Worm (Caenorhabditis elegans): ENCODE measurements around the gene F31B12.4.

The F31B12.4 gene

DNA sequence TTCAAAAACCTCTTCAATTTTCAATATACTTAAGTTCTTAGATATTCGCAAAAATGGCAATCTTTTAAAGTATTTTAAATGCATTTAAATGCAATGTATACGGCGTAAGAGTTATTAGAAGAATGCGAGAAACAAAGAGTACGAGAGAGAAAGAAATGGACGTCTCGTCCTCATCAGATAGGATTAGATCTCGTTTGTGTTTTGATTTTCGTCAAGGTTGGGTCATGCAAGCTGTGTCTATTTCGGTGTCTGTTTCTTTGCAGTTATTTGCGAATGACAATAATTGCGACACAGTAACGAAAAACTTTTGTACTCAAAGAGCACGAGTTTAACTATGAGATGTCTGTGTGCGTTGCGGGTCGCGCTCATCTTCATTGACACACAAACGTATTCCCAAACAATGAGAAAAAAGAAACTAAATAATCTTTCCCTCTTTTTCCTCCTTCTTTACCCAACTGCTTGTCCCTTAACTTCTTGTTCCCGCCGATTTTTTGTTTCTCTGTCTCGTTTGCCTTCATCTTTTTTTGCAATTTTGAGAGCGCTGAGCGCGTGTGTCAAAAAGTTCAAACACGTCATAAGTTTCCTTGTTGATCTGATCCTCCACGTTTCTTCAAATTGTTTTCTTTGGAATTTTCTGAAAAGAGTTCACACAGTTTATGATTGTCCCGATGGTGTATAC is 37.4 kb upstream of the F31B12.4 start:
- TF ChIP-seq B0310.2 (tag; optimal IDR thresholded peaks at IDR 0.05) (no peak), hmg-4 (GFP tag; optimal IDR thresholded peaks at IDR 0.05) (no peak), ama-1 (optimal IDR thresholded peaks at IDR 0.05) (no peak), scrt-1 (GFP tag; IDR thresholded peaks at IDR 0.05) (no peak), sea-1 (GFP tag; conservative IDR thresholded peaks at IDR 0.05) (no peak), tbx-37 (GFP tag; conservative IDR thresholded peaks at IDR 0.05) (no peak), ceh-36 (tag; optimal IDR thresholded peaks at IDR 0.05) (no peak), hnd-1 (tag; optimal IDR thresholded peaks at IDR 0.05) (no peak), ets-7 (tag; optimal IDR thresholded peaks at IDR 0.05) (no peak), hmbx-1 (tag; optimal IDR thresholded peaks at IDR 0.05) (no peak), F13C5.2 (tag; optimal IDR thresholded peaks at IDR 0.05) (no peak), pes-1 (GFP tag; IDR thresholded peaks at IDR 0.05) (no peak), ceh-13 (GFP tag; optimal IDR thresholded peaks at IDR 0.05) (no peak), tbx-11 (GFP tag; IDR thresholded peaks at IDR 0.05) (no peak), tra-4 (tag; optimal IDR thresholded peaks at IDR 0.05) (no peak), aly-1 (tag; optimal IDR thresholded peaks at IDR 0.05) (no peak), flt-1 (GFP tag; IDR thresholded peaks at IDR 0.05) (no peak)

DNA sequence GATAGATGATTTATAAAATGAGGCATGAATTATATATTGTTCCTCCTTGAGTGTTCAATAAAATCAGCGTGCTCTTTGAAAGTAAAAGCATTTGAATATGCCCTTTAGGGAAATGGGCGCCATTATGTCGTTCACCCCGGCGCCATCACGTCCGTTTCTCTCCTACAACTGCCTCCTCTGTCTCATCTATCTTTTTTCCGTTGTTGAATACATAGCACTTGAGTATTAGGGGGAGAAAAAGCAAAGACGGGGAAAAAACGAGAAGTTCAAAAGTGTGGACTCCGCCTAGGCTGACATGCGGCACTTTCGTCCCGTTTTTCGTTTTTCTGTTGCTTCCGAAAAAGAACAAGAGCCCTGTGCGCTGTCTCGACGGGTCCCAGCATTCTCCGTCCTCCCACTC is 36.9 kb upstream of the F31B12.4 start:
- TF ChIP-seq tbx-37 (GFP tag; conservative IDR thresholded peaks at IDR 0.05), result no peak
- no peak for TF ChIP-seq hnd-1 (tag; optimal IDR thresholded peaks at IDR 0.05)
- TF ChIP-seq B0310.2 (tag; optimal IDR thresholded peaks at IDR 0.05), result no peak
- no peak for TF ChIP-seq F13C5.2 (tag; optimal IDR thresholded peaks at IDR 0.05)
- no peak for TF ChIP-seq hmg-4 (GFP tag; optimal IDR thresholded peaks at IDR 0.05)
- TF ChIP-seq hmbx-1 (tag; optimal IDR thresholded peaks at IDR 0.05), result no peak
- TF ChIP-seq flt-1 (GFP tag; IDR thresholded peaks at IDR 0.05), result no peak
- TF ChIP-seq tra-4 (tag; optimal IDR thresholded peaks at IDR 0.05), result no peak
- no peak for TF ChIP-seq tbx-11 (GFP tag; IDR thresholded peaks at IDR 0.05)
- no peak for TF ChIP-seq aly-1 (tag; optimal IDR thresholded peaks at IDR 0.05)
- TF ChIP-seq ceh-13 (GFP tag; optimal IDR thresholded peaks at IDR 0.05), result no peak
- no peak for TF ChIP-seq pes-1 (GFP tag; IDR thresholded peaks at IDR 0.05)
- no peak for TF ChIP-seq ceh-36 (tag; optimal IDR thresholded peaks at IDR 0.05)
- no peak for TF ChIP-seq scrt-1 (GFP tag; IDR thresholded peaks at IDR 0.05)
- TF ChIP-seq ama-1 (optimal IDR thresholded peaks at IDR 0.05), result no peak
- no peak for TF ChIP-seq ets-7 (tag; optimal IDR thresholded peaks at IDR 0.05)

- TF ChIP-seq ets-7 (tag; optimal IDR thresholded peaks at IDR 0.05), result no peak
- no peak for TF ChIP-seq pes-1 (GFP tag; IDR thresholded peaks at IDR 0.05)
- TF ChIP-seq scrt-1 (GFP tag; IDR thresholded peaks at IDR 0.05), result no peak
- TF ChIP-seq ceh-13 (GFP tag; optimal IDR thresholded peaks at IDR 0.05), result no peak
- 0 out of 2 replicates have a peak, but pooled peaks have one; percentile 37 for TF ChIP-seq sea-1 (GFP tag; conservative IDR thresholded peaks at IDR 0.05)
- no peak; the same call in 1 of the 2 replicates for TF ChIP-seq tbx-37 (GFP tag; conservative IDR thresholded peaks at IDR 0.05)
- TF ChIP-seq hmg-4 (GFP tag; optimal IDR thresholded peaks at IDR 0.05), result no peak
- TF ChIP-seq tra-4 (tag; optimal IDR thresholded peaks at IDR 0.05), result no peak
- no peak for TF ChIP-seq flt-1 (GFP tag; IDR thresholded peaks at IDR 0.05)
- no peak for TF ChIP-seq ceh-36 (tag; optimal IDR thresholded peaks at IDR 0.05)
- no peak for TF ChIP-seq B0310.2 (tag; optimal IDR thresholded peaks at IDR 0.05)
- TF ChIP-seq F13C5.2 (tag; optimal IDR thresholded peaks at IDR 0.05), result peak; percentile 11
- no peak for TF ChIP-seq ama-1 (optimal IDR thresholded peaks at IDR 0.05)
Measured at ce11 chrX:10768289-10769153, 36.0 kb upstream of the F31B12.4 start.

- TF ChIP-seq aly-1 (tag; optimal IDR thresholded peaks at IDR 0.05) (no peak), flt-1 (GFP tag; IDR thresholded peaks at IDR 0.05) (no peak), tra-4 (tag; optimal IDR thresholded peaks at IDR 0.05) (no peak), ets-7 (tag; optimal IDR thresholded peaks at IDR 0.05) (no peak), hmbx-1 (tag; optimal IDR thresholded peaks at IDR 0.05) (no peak), F13C5.2 (tag; optimal IDR thresholded peaks at IDR 0.05) (no peak), ama-1 (optimal IDR thresholded peaks at IDR 0.05) (no peak), tbx-11 (GFP tag; IDR thresholded peaks at IDR 0.05) (no peak), ceh-13 (GFP tag; optimal IDR thresholded peaks at IDR 0.05) (no peak), hnd-1 (tag; optimal IDR thresholded peaks at IDR 0.05) (no peak), B0310.2 (tag; optimal IDR thresholded peaks at IDR 0.05) (no peak), pes-1 (GFP tag; IDR thresholded peaks at IDR 0.05) (no peak), scrt-1 (GFP tag; IDR thresholded peaks at IDR 0.05) (no peak), sea-1 (GFP tag; conservative IDR thresholded peaks at IDR 0.05) (no peak), tbx-37 (GFP tag; conservative IDR thresholded peaks at IDR 0.05) (no peak), hmg-4 (GFP tag; optimal IDR thresholded peaks at IDR 0.05) (no peak), ceh-36 (tag; optimal IDR thresholded peaks at IDR 0.05) (no peak)
Measured at ce11 chrX:10769232-10769738, 35.3 kb upstream of the F31B12.4 start, which contains the start of gene sma-9. Gene sma-9 (plus strand): TSS chrX:10769282.

- TF ChIP-seq sea-1 (GFP tag; conservative IDR thresholded peaks at IDR 0.05) (peak; percentile 46; the same call in 1 of the 2 replicates), tra-4 (tag; optimal IDR thresholded peaks at IDR 0.05) (no peak), ceh-13 (GFP tag; optimal IDR thresholded peaks at IDR 0.05) (no peak), hmg-4 (GFP tag; optimal IDR thresholded peaks at IDR 0.05) (no peak)
Measured at ce11 chrX:10769959-10770358, 34.6 kb upstream of the F31B12.4 start.

DNA sequence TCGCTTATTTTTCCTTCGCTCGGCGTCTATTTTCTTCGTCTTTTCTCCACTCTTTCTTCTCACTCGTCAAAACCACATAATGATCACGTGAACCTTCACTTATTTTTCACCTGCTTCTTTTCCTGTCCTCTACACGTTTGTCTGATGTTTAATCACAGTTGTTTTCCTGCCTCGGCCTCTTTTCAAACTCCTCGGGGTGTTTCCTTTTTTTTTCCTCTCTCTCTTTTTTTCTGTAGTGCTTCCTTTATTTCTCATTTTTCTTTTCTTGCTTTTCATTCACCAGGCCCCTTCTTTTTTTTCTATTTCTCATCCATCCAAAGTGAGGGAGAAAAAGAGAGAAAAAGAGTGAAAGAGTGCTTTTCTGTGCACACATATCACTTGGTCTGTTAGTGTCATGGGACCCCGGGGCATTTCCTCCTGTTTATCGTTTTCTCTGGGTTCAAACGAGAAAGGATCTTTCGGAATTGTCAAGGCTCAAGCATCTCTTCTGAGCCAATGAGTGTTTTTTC is 33.5 kb upstream of the F31B12.4 start:
- TF ChIP-seq aly-1 (tag; optimal IDR thresholded peaks at IDR 0.05) (no peak), hmbx-1 (tag; optimal IDR thresholded peaks at IDR 0.05) (no peak), hnd-1 (tag; optimal IDR thresholded peaks at IDR 0.05) (no peak), ama-1 (optimal IDR thresholded peaks at IDR 0.05) (no peak), sea-1 (GFP tag; conservative IDR thresholded peaks at IDR 0.05) (no peak), hmg-4 (GFP tag; optimal IDR thresholded peaks at IDR 0.05) (no peak), ets-7 (tag; optimal IDR thresholded peaks at IDR 0.05) (no peak), tra-4 (tag; optimal IDR thresholded peaks at IDR 0.05) (no peak), F13C5.2 (tag; optimal IDR thresholded peaks at IDR 0.05) (no peak), tbx-37 (GFP tag; conservative IDR thresholded peaks at IDR 0.05) (no peak), tbx-11 (GFP tag; IDR thresholded peaks at IDR 0.05) (no peak), scrt-1 (GFP tag; IDR thresholded peaks at IDR 0.05) (no peak), B0310.2 (tag; optimal IDR thresholded peaks at IDR 0.05) (no peak), ceh-36 (tag; optimal IDR thresholded peaks at IDR 0.05) (no peak), pes-1 (GFP tag; IDR thresholded peaks at IDR 0.05) (no peak), flt-1 (GFP tag; IDR thresholded peaks at IDR 0.05) (no peak), ceh-13 (GFP tag; optimal IDR thresholded peaks at IDR 0.05) (no peak)
